Worm (Caenorhabditis elegans) whole organism, L1 larva: ENCODE results near the gene F59G1.4.

Source experiments
- C16A3.4 ChIP-seq: fragments of 150-350 bp; optimal IDR thresholded peaks from 2 replicates; lab custom pipeline; 2014; ENCODE audit warnings: missing biosample characterization, missing genetic modification characterization
- C34B4.2 ChIP-seq: sonication (generic microtip); optimal IDR thresholded peaks from 2 replicates; lab custom pipeline; 2017; ENCODE audit warnings: mild to moderate bottlenecking, missing genetic modification characterization, missing compliant biosample characterization
- F16B12.6 ChIP-seq: fragments of 150-350 bp; optimal IDR thresholded peaks from 2 replicates; lab custom pipeline; 2014; ENCODE audit warnings: missing biosample characterization, missing genetic modification characterization
- ama-1 ChIP-seq: fragments of 150-350 bp; optimal IDR thresholded peaks from 2 replicates; lab custom pipeline; 2014
- blmp-1 ChIP-seq: fragments of 150-350 bp; optimal IDR thresholded peaks from 2 replicates; lab custom pipeline; 2014; ENCODE audit warnings: missing biosample characterization, missing genetic modification characterization
- ceh-63 ChIP-seq: fragments of 200-800 bp; sonication (Bioruptor generic); optimal IDR thresholded peaks from 2 replicates; lab custom pipeline; 2018; ENCODE audit warnings: mild to moderate bottlenecking, missing genetic modification characterization, missing compliant biosample characterization
- ceh-8 ChIP-seq: fragments of 200-800 bp; sonication (Bioruptor generic); optimal IDR thresholded peaks from 2 replicates; lab custom pipeline; 2018; ENCODE audit warnings: mild to moderate bottlenecking, missing genetic modification characterization, moderate library complexity, missing compliant biosample characterization
- ceh-82 ChIP-seq, 3 experiments: fragments of 150-350 bp in 1 of 3; sonication (generic microtip) in 2 of 3; optimal IDR thresholded peaks; 2 replicates each; lab custom pipeline; 2014 to 2017; ENCODE audit warnings: missing biosample characterization in 3 of 3, missing genetic modification characterization in 3 of 3
- ces-1 ChIP-seq: fragments of 150-350 bp; optimal IDR thresholded peaks from 2 replicates; lab custom pipeline; 2014; ENCODE audit warnings: missing biosample characterization, missing genetic modification reagents, missing genetic modification characterization
- dpl-1 ChIP-seq, 3 experiments: fragments of 150-350 bp in 2 of 3; sonication (generic microtip) in 1 of 3; optimal IDR thresholded peaks; 2 replicates each; lab custom pipeline; 2014 to 2017; ENCODE audit warnings: missing biosample characterization in 3 of 3, missing genetic modification characterization in 3 of 3, missing genetic modification reagents in 3 of 3
- efl-1 ChIP-seq, 4 experiments: fragments of 150-350 bp; optimal IDR thresholded peaks in 3 of 4; peaks in 1 of 4; 1 replicate in 1 of 4; 2 replicates in 3 of 4; lab custom pipeline; 2014; ENCODE audit warnings: missing biosample characterization in 2 of 4, missing genetic modification characterization in 2 of 4, missing genetic modification reagents in 2 of 4
- egl-27 ChIP-seq, 2 experiments: fragments of 150-350 bp in 1 of 2; sonication (generic microtip); optimal IDR thresholded peaks; 3 replicates each; lab custom pipeline; 2017 to 2018; ENCODE audit warnings: missing biosample characterization in 2 of 2, missing genetic modification characterization in 2 of 2, missing genetic modification reagents in 2 of 2
- ets-5 ChIP-seq: fragments of 200-800 bp; sonication (Bioruptor generic); IDR thresholded peaks from 2 replicates; pipeline ENCODE4 v1.3.6; 2022; ENCODE audit warnings: missing genetic modification characterization, missing compliant biosample characterization
- fkh-10 ChIP-seq: sonication (generic microtip); optimal IDR thresholded peaks from 2 replicates; lab custom pipeline; 2017; ENCODE audit warnings: missing biosample characterization, missing genetic modification reagents, missing genetic modification characterization
- fkh-4 ChIP-seq: sonication (generic microtip); optimal IDR thresholded peaks from 2 replicates; lab custom pipeline; 2016; ENCODE audit warnings: missing compliant biosample characterization, missing genetic modification characterization, borderline replicate concordance
- fkh-8 ChIP-seq: sonication (generic microtip); optimal IDR thresholded peaks from 2 replicates; lab custom pipeline; 2016; ENCODE audit warnings: mild to moderate bottlenecking, missing genetic modification characterization, missing compliant biosample characterization
- grh-1 ChIP-seq: fragments of 200-800 bp; sonication (Bioruptor generic); IDR thresholded peaks from 2 replicates; pipeline ENCODE4 v1.3.6; 2022; ENCODE audit warnings: missing genetic modification reagents, missing genetic modification characterization, missing compliant biosample characterization
- hlh-4 ChIP-seq: sonication (generic microtip); optimal IDR thresholded peaks from 2 replicates; lab custom pipeline; 2016; ENCODE audit warnings: mild to moderate bottlenecking, missing genetic modification characterization, missing compliant biosample characterization
- hpl-2 ChIP-seq: fragments of 150-350 bp; optimal IDR thresholded peaks from 2 replicates; lab custom pipeline; 2014; ENCODE audit warnings: missing biosample characterization, missing genetic modification reagents, missing genetic modification characterization
- irx-1 ChIP-seq: sonication (generic microtip); optimal IDR thresholded peaks from 2 replicates; lab custom pipeline; 2016; ENCODE audit warnings: missing genetic modification characterization, missing compliant biosample characterization
- isw-1 ChIP-seq: fragments of 200-800 bp; sonication (Bioruptor generic); IDR thresholded peaks from 2 replicates; pipeline ENCODE4 v1.3.6; 2022; ENCODE audit warnings: missing genetic modification characterization, missing compliant biosample characterization
- jun-1 ChIP-seq: fragments of 150-350 bp; optimal IDR thresholded peaks from 2 replicates; lab custom pipeline; 2014; ENCODE audit warnings: missing biosample characterization, missing genetic modification reagents, missing genetic modification characterization
- lin-14 ChIP-seq: fragments of 200-800 bp; sonication (Bioruptor generic); optimal IDR thresholded peaks from 2 replicates; lab custom pipeline; 2018; ENCODE audit warnings: mild to moderate bottlenecking, missing genetic modification characterization, moderate library complexity, missing compliant biosample characterization
- lir-3 ChIP-seq: sonication (generic microtip); optimal IDR thresholded peaks from 2 replicates; lab custom pipeline; 2016; ENCODE audit warnings: mild to moderate bottlenecking, missing genetic modification characterization, moderate library complexity, missing compliant biosample characterization; ENCODE audit not compliant: poor library complexity
- lsy-2 ChIP-seq, 2 experiments: fragments of 150-350 bp; optimal IDR thresholded peaks; 2 replicates each; lab custom pipeline; 2014; ENCODE audit warnings: missing biosample characterization in 2 of 2, missing genetic modification characterization in 2 of 2
- mab-9 ChIP-seq: fragments of 200-800 bp; sonication (Bioruptor generic); IDR thresholded peaks from 2 replicates; pipeline ENCODE4 v1.3.6; 2022; ENCODE audit warnings: missing genetic modification reagents, missing genetic modification characterization, missing compliant biosample characterization
- mef-2 ChIP-seq: fragments of 150-350 bp; optimal IDR thresholded peaks from 2 replicates; lab custom pipeline; 2014; ENCODE audit warnings: missing biosample characterization, missing genetic modification characterization
- nhr-12 ChIP-seq: sonication (generic microtip); optimal IDR thresholded peaks from 2 replicates; lab custom pipeline; 2017; ENCODE audit warnings: missing biosample characterization, missing genetic modification characterization
- nhr-20 ChIP-seq: sonication (generic microtip); optimal IDR thresholded peaks from 2 replicates; lab custom pipeline; 2016; ENCODE audit warnings: mild to moderate bottlenecking, missing genetic modification characterization, missing compliant biosample characterization
- nhr-237 ChIP-seq: fragments of 150-350 bp; optimal IDR thresholded peaks from 2 replicates; lab custom pipeline; 2014; ENCODE audit warnings: missing biosample characterization, missing genetic modification characterization
- nhr-28 ChIP-seq: fragments of 150-350 bp; optimal IDR thresholded peaks from 2 replicates; lab custom pipeline; 2014; ENCODE audit warnings: missing biosample characterization, missing genetic modification characterization
- nhr-47 ChIP-seq: sonication (generic microtip); optimal IDR thresholded peaks from 2 replicates; lab custom pipeline; 2016; ENCODE audit warnings: mild to moderate bottlenecking, missing genetic modification characterization, moderate library complexity, missing compliant biosample characterization
- nhr-71 ChIP-seq: sonication (generic microtip); optimal IDR thresholded peaks from 2 replicates; lab custom pipeline; 2016; ENCODE audit warnings: mild to moderate bottlenecking, missing genetic modification characterization, moderate library complexity, missing compliant biosample characterization
- rnt-1 ChIP-seq: sonication (generic microtip); optimal IDR thresholded peaks from 2 replicates; lab custom pipeline; 2016; ENCODE audit warnings: mild to moderate bottlenecking, missing genetic modification characterization, moderate library complexity, missing compliant biosample characterization
- skn-1 ChIP-seq: fragments of 150-350 bp; optimal IDR thresholded peaks from 2 replicates; lab custom pipeline; 2014; ENCODE audit warnings: missing biosample characterization, missing genetic modification characterization
- snpc-4 ChIP-seq: fragments of 150-350 bp; optimal IDR thresholded peaks from 2 replicates; lab custom pipeline; 2014; ENCODE audit warnings: missing biosample characterization, missing genetic modification characterization
- snu-23 ChIP-seq: sonication (generic microtip); optimal IDR thresholded peaks from 2 replicates; lab custom pipeline; 2016; ENCODE audit warnings: missing genetic modification characterization, missing compliant biosample characterization
- sup-37 ChIP-seq: fragments of 200-800 bp; sonication (Bioruptor generic); optimal IDR thresholded peaks from 2 replicates; lab custom pipeline; 2018; ENCODE audit warnings: mild to moderate bottlenecking, missing genetic modification characterization, missing compliant biosample characterization
- swsn-7 ChIP-seq: sonication (generic microtip); optimal IDR thresholded peaks from 2 replicates; lab custom pipeline; 2016; ENCODE audit warnings: missing genetic modification characterization, missing compliant biosample characterization
- tbx-2 ChIP-seq: sonication (generic microtip); optimal IDR thresholded peaks from 2 replicates; lab custom pipeline; 2016; ENCODE audit warnings: missing genetic modification characterization, missing compliant biosample characterization
- unc-130 ChIP-seq: fragments of 150-350 bp; optimal IDR thresholded peaks from 2 replicates; lab custom pipeline; 2017; ENCODE audit warnings: missing biosample characterization, missing genetic modification characterization, inconsistent platforms
- unc-30 ChIP-seq: sonication (generic microtip); optimal IDR thresholded peaks from 2 replicates; lab custom pipeline; 2017; ENCODE audit warnings: missing biosample characterization, missing genetic modification characterization
- zag-1 ChIP-seq: fragments of 150-350 bp; optimal IDR thresholded peaks from 2 replicates; lab custom pipeline; 2014; ENCODE audit warnings: missing biosample characterization, missing genetic modification characterization
- ztf-11 ChIP-seq, 2 experiments: sonication (generic microtip); optimal IDR thresholded peaks; 2 replicates each; lab custom pipeline; 2016 to 2017; ENCODE audit warnings: missing genetic modification characterization in 2 of 2, missing biosample characterization in 1 of 2, missing compliant biosample characterization in 1 of 2
- ztf-4 ChIP-seq: fragments of 150-350 bp; optimal IDR thresholded peaks from 2 replicates; lab custom pipeline; 2014; ENCODE audit warnings: missing biosample characterization, missing genetic modification characterization

Gene F59G1.4

DNA sequence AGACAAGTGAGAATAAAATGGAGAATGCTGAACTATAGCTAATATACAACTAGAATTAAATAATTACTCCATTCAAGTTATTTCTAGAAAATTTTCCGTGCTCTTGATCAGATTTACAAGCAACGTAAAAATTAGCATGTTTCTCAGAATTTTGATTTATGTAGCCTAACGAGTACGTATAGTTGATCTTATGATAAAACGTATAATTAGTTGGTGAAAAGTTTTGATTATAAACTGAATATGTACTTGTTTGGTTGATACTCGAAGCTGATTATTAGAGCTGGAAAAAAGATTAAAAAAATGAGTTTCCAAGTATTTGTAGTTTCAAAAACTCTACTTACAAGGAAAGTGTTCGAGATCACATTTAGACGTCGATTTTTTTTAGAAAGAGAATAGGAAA, 542 bp downstream of the F59G1.4 start (continued):
- TF ChIP-seq swsn-7 (peak; percentile 9), hpl-2 (GFP tag; lab: Kevin White, UChicago) (no peak), ceh-82 (tag; optimal IDR thresholded peaks at IDR 0.05; lab: Kevin White, UChicago) (no peak), mef-2 (tag; lab: Kevin White, UChicago) (no peak), unc-130 (tag; lab: Kevin White, UChicago) (no peak), ces-1 (GFP tag; lab: Kevin White, UChicago) (no peak), irx-1 (tag; lab: Kevin White, UChicago) (no peak), ceh-63 (GFP tag; lab: Kevin White, UChicago) (no peak), skn-1 (tag; lab: Kevin White, UChicago) (no peak), isw-1 (GFP tag; lab: Robert Waterston, UW) (no peak), hlh-4 (tag; lab: Kevin White, UChicago) (no peak), F16B12.6 (tag; lab: Kevin White, UChicago) (no peak), sup-37 (GFP tag; lab: Kevin White, UChicago) (no peak), C16A3.4 (tag; lab: Kevin White, UChicago) (no peak), tbx-2 (no peak), ama-1 (lab: Kevin White, UChicago) (no peak), nhr-237 (peak; percentile 25), ets-5 (GFP tag; lab: Robert Waterston, UW) (no peak), lin-14 (GFP tag; lab: Kevin White, UChicago) (peak; percentile 57), ceh-8 (GFP tag; lab: Kevin White, UChicago) (peak; percentile 35)

DNA sequence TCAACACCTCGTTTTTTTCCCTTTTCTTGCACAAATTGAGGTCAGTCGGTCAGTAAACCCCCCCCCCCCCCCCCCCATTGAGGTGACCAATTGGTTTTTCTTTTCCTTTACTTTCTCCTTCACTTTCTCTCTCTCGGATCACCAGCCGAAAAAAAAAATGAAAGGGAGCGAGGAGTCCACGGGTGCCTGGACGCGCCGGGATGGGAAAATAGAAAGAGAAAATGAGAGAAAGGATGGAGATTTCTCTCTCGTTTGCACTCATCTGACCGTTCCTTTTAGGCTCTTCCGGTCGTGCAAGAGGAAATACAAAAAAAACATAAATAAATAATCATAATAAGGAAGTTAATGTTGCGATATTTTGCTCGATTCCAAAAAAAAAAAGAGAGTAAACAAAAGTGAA, 3.1 kb downstream of the F59G1.4 start:
- no peak for TF ChIP-seq ets-5 (GFP tag; lab: Robert Waterston, UW)
- TF ChIP-seq blmp-1 = peak; percentile 100
- TF ChIP-seq, all 84 proteins: peak for 1

DNA sequence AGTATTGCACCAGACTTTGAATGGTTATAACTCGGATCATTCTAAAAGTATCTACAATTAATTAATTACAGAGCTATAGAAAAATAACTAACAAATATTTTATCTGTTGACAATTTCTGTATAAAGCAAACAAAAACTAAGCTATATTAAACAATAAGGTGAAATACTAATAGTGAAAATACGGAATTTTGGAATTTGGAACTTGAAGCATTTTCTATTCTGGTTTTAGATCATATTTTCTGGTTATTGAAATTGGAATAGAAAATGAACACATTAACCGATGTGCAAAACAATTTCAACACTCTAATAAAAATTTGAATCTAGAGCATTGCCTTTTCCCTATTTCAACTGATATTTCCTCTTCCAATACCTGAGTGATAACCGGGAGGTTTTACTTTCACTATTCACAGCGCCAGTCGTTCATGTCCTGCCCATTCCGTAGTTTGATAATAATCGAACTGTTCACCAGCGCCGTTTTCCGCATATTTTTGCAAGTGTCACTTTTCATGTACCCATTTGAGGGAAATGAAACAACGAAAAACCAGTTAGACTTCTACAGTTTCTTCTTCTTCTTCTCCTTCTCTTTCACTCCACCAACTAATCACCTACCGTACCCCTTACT, 4.0 kb downstream of the F59G1.4 start:
- peak; percentile 55 for TF ChIP-seq blmp-1
- TF ChIP-seq mab-9 (GFP tag; lab: Robert Waterston, UW) = no peak
- TF ChIP-seq nhr-28 = no peak

DNA sequence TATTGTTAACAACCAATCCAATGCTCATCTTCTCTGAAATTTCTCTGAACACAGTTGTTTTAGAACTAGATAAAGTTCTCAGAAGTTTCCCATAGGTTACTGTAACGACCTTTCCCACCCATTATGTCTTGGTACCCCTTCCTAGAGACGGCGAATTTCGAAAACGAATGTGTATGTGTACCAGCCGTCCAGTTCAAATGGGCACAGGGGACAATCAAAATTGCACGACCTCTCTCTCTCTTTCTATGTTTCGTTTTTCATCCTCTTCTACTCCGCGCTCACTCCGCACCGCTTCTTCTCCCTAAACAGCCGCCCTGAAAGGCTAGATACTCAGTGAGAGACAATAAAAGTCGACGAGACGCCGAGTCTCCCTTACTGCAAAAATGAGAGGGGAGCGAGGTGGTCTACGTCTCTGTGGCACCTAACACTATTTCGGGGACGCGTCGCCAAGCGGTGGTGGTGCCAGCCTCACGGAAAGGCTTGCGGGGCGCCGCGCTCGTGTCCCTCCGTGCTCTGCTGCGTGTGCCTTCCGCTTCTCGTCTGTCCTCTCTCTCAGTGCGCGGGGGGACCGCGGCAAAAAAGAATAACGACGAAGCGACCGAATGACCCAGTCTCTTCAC, 5.5 kb downstream of the F59G1.4 start:
- TF ChIP-seq ztf-11 (tag; optimal IDR thresholded peaks at IDR 0.05; lab: Kevin White, UChicago) (peak in 1 of 2 experiments; percentile 12), nhr-47 (tag; lab: Kevin White, UChicago) (peak; percentile 12), grh-1 (no peak), snu-23 (no peak), fkh-8 (no peak), blmp-1 (peak; percentile 66), swsn-7 (peak; percentile 2), sup-37 (GFP tag; lab: Kevin White, UChicago) (no peak), ztf-4 (peak; percentile 58), snpc-4 (tag; lab: Kevin White, UChicago) (no peak), efl-1 (optimal IDR thresholded peaks at IDR 0.05; lab: Kevin White, UChicago) (no peak), efl-1 (GFP tag; optimal IDR thresholded peaks at IDR 0.05 in 1 of 2; lab: Kevin White, UChicago) (peak in 1 of 2 experiments; percentile 71), ceh-82 (tag; optimal IDR thresholded peaks at IDR 0.05; lab: Kevin White, UChicago) (peak in 1 of 3 experiments; percentile 7), zag-1 (tag; lab: Kevin White, UChicago) (no peak), nhr-71 (tag; lab: Kevin White, UChicago) (no peak), jun-1 (tag; lab: Kevin White, UChicago) (peak; percentile 23), dpl-1 (GFP tag; optimal IDR thresholded peaks at IDR 0.05; lab: Kevin White, UChicago) (no peak), lin-14 (GFP tag; lab: Kevin White, UChicago) (peak; percentile 21), fkh-10 (GFP tag; lab: Kevin White, UChicago) (no peak), rnt-1 (tag; lab: Kevin White, UChicago) (peak; percentile 20), nhr-12 (tag; lab: Kevin White, UChicago) (no peak), C16A3.4 (tag; lab: Kevin White, UChicago) (no peak), C34B4.2 (no peak), lsy-2 (tag; optimal IDR thresholded peaks at IDR 0.05; lab: Kevin White, UChicago) (no peak), fkh-4 (no peak), egl-27 (tag; optimal IDR thresholded peaks at IDR 0.05; lab: Kevin White, UChicago) (no peak), nhr-20 (tag; lab: Kevin White, UChicago) (no peak), lir-3 (tag; lab: Kevin White, UChicago) (no peak), hpl-2 (GFP tag; lab: Kevin White, UChicago) (no peak), unc-30 (tag; lab: Kevin White, UChicago) (no peak)
